Fruit fly (Drosophila melanogaster) S2 (cell line): ENCODE measurements around the gene Gyc76C.

Experiments
- CG8478 ChIP-seq: fragments of >200 bp; optimal IDR thresholded peaks from 2 replicates; lab custom pipeline; 2018
- CTCF ChIP-seq, 2 experiments: fragments of >200 bp; optimal IDR thresholded peaks; 2 replicates each; lab custom pipeline; 2018

DNA sequence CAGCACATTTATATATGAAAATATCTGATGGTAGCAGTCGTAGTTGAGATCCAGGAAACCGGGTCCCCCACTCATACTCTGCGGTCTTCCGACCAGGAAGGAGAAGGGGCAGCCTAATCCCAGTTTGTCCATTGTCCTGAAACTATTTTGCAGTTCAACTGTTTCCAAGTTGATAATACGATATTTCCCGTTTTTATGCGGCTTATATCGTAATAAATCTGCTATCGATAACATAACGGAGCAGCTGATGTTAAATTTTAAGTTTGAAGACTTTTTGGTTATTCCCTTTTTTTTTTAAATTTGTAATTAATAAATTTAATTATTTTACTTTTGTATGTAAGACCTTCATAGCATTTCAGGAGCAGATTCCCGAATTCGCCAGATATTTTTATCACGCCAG, 7.7 kb upstream of the Gyc76C start, which contains the start of gene CG14102:
- no peak for TF ChIP-seq CG8478 (lab: Kevin White, UChicago)
- no peak for TF ChIP-seq CTCF (optimal IDR thresholded peaks at IDR 0.05; lab: Kevin White, UChicago)
